Fruit fly (Drosophila melanogaster): ENCODE data around the gene Naa30B.

Naa30B gene

dm6 chr3L:1478998-1479680, 7.3 kb upstream of the Naa30B start (continued):
- TF ChIP-seq ken (GFP tag; IDR thresholded peaks at IDR 0.05) (peak; percentile 60; the same call in 1 of the 3 replicates), CG8359 (GFP tag; optimal IDR thresholded peaks at IDR 0.05; ENCODE audit: borderline replicate concordance) (peak; percentile 37), mirr (GFP tag; optimal IDR thresholded peaks at IDR 0.05) (no peak), Sry-δ (GFP tag; optimal IDR thresholded peaks at IDR 0.05) (no peak), Hsf (GFP tag; optimal IDR thresholded peaks at IDR 0.05) (peak; percentile 70), dimm (GFP tag; IDR thresholded peaks at IDR 0.05) (no peak), CG34376 (GFP tag; optimal IDR thresholded peaks at IDR 0.05) (no peak), ATbp (GFP tag; optimal IDR thresholded peaks at IDR 0.05) (no peak), unc-4 (GFP tag; IDR thresholded peaks at IDR 0.05; ENCODE audit: partially characterized antibody) (no peak), CG33213 (GFP tag; optimal IDR thresholded peaks at IDR 0.05) (peak; percentile 52), maf-S (GFP tag; optimal IDR thresholded peaks at IDR 0.05) (peak; percentile 14), vfl (GFP tag; optimal IDR thresholded peaks at IDR 0.05) (no peak), NC2β (GFP tag; optimal IDR thresholded peaks at IDR 0.05) (peak; percentile 65), CG4730 (GFP tag; IDR thresholded peaks at IDR 0.05) (peak; percentile 59), Taf1 (GFP tag; IDR thresholded peaks at IDR 0.05) (no peak), CG17186 (GFP tag; optimal IDR thresholded peaks at IDR 0.05) (no peak), Antp (GFP tag; optimal IDR thresholded peaks at IDR 0.05) (peak; percentile 21), MESR4 (GFP tag; optimal IDR thresholded peaks at IDR 0.05) (no peak), CG30431 (GFP tag; optimal IDR thresholded peaks at IDR 0.05) (peak; percentile 83), wor (GFP tag; IDR thresholded peaks at IDR 0.05) (peak; percentile 30; the same call in 1 of the 2 replicates), Gsc (GFP tag; IDR thresholded peaks at IDR 0.05) (peak; percentile 58), dpn (GFP tag; optimal IDR thresholded peaks at IDR 0.05) (peak; percentile 47 to 58), Meics (GFP tag; optimal IDR thresholded peaks at IDR 0.05) (no peak), lab (GFP tag; optimal IDR thresholded peaks at IDR 0.05) (peak; percentile 12), Oli (tag; optimal IDR thresholded peaks at IDR 0.05) (peak; percentile 65), CG17912 (GFP tag; optimal IDR thresholded peaks at IDR 0.05) (no peak), CG3407 (GFP tag; optimal IDR thresholded peaks at IDR 0.05) (peak; percentile 25), fu2 (GFP tag; optimal IDR thresholded peaks at IDR 0.05) (no peak), fru (optimal IDR thresholded peaks at IDR 0.05) (no peak), slou (GFP tag; optimal IDR thresholded peaks at IDR 0.05) (no peak), z (GFP tag; IDR thresholded peaks at IDR 0.05) (peak; percentile 36; the same call in 1 of the 3 replicates), CG10959 (GFP tag; IDR thresholded peaks at IDR 0.05) (peak; percentile 94), run (tag; optimal IDR thresholded peaks at IDR 0.05) (no peak), Ptx1 (GFP tag; IDR thresholded peaks at IDR 0.05) (peak; percentile 54; the same call in 1 of the 2 replicates), Vsx1 (GFP tag; optimal IDR thresholded peaks at IDR 0.05) (no peak), CG3163 (GFP tag; optimal IDR thresholded peaks at IDR 0.05) (no peak), CG5245 (GFP tag; optimal IDR thresholded peaks at IDR 0.05) (peak; percentile 46), br (optimal IDR thresholded peaks at IDR 0.05) (no peak), CG42726 (GFP tag; IDR thresholded peaks at IDR 0.05; ENCODE audit: partially characterized antibody) (no peak), Rfx (GFP tag; IDR thresholded peaks at IDR 0.05) (peak; percentile 55), Blimp-1 (GFP tag; optimal IDR thresholded peaks at IDR 0.05) (no peak), ftz-f1 (GFP tag; optimal IDR thresholded peaks at IDR 0.05) (no peak), CG4820 (GFP tag; optimal IDR thresholded peaks at IDR 0.05) (peak; percentile 61), gro (GFP tag; optimal IDR thresholded peaks at IDR 0.05) (no peak), CG18476 (GFP tag; optimal IDR thresholded peaks at IDR 0.05) (peak; percentile 35), eve (GFP tag; optimal IDR thresholded peaks at IDR 0.05) (peak in 1 of 2 experiments; percentile 99), tll (GFP tag; optimal IDR thresholded peaks at IDR 0.05) (peak in 1 of 2 experiments; percentile 88), schlank (tag; optimal IDR thresholded peaks at IDR 0.05) (no peak), CG3847 (GFP tag; IDR thresholded peaks at IDR 0.05) (0 out of 2 replicates have a peak, but pooled peaks have one; percentile 21), Neu2 (GFP tag; optimal IDR thresholded peaks at IDR 0.05; ENCODE audit: borderline replicate concordance) (no peak)

All from whole organism, embryonic.